Worm (Caenorhabditis elegans) whole organism, L2 larva: ENCODE results near the gene F47B8.2.

Experiments
- alr-1 ChIP-seq: fragments of 150-350 bp; optimal IDR thresholded peaks from 2 replicates; lab custom pipeline; 2014; ENCODE audit warnings: missing biosample characterization, missing genetic modification characterization
- aly-2 ChIP-seq: fragments of 150-350 bp; optimal IDR thresholded peaks from 2 replicates; lab custom pipeline; 2014; ENCODE audit warnings: missing biosample characterization, missing genetic modification characterization
- ceh-82 ChIP-seq: fragments of 150-350 bp; optimal IDR thresholded peaks from 2 replicates; lab custom pipeline; 2014; ENCODE audit warnings: missing biosample characterization, missing genetic modification characterization
- mab-5 ChIP-seq: fragments of 150-350 bp; optimal IDR thresholded peaks from 2 replicates; lab custom pipeline; 2014; ENCODE audit warnings: missing biosample characterization, missing genetic modification characterization
- mdl-1 ChIP-seq, 2 experiments: fragments of 150-350 bp in 1 of 2; sonication (generic microtip) in 1 of 2; optimal IDR thresholded peaks; 2 replicates each; lab custom pipeline; 2017; ENCODE audit warnings: missing biosample characterization in 2 of 2, missing genetic modification characterization in 2 of 2
- skn-1 ChIP-seq: sonication (generic microtip); optimal IDR thresholded peaks from 2 replicates; lab custom pipeline; 2017; ENCODE audit warnings: missing biosample characterization, missing genetic modification characterization
- unc-62 ChIP-seq: fragments of 150-350 bp; optimal IDR thresholded peaks from 2 replicates; lab custom pipeline; 2014; ENCODE audit warnings: missing biosample characterization, missing genetic modification reagents, missing genetic modification characterization
- zag-1 ChIP-seq: fragments of 150-350 bp; optimal IDR thresholded peaks from 2 replicates; lab custom pipeline; 2014; ENCODE audit warnings: missing biosample characterization, missing genetic modification characterization
- ztf-11 ChIP-seq: sonication (generic microtip); optimal IDR thresholded peaks from 2 replicates; lab custom pipeline; 2017; ENCODE audit warnings: missing biosample characterization, missing genetic modification characterization

- TF ChIP-seq alr-1 = no peak
- TF ChIP-seq ceh-82 (tag; lab: Kevin White, UChicago) = no peak
- no peak for TF ChIP-seq ztf-11 (tag; lab: Kevin White, UChicago)
- TF ChIP-seq zag-1 (tag; lab: Kevin White, UChicago) = no peak
- no peak for TF ChIP-seq aly-2 (tag; lab: Kevin White, UChicago)
- no peak for TF ChIP-seq skn-1 (tag; lab: Kevin White, UChicago)
- TF ChIP-seq mdl-1 (tag; optimal IDR thresholded peaks at IDR 0.05; lab: Kevin White, UChicago) = no peak
- TF ChIP-seq unc-62 (GFP tag; lab: Kevin White, UChicago) = no peak
- TF ChIP-seq mab-5 = no peak
Measured at ce11 chrV:14282222-14282709, 34.2 kb downstream of the F47B8.2 start, which contains the start of the genes srt-74 and F40G12.9.
